Worm (Caenorhabditis elegans): ENCODE measurements around the gene C10A4.7.

ce11 chrX:7393167-7393566 is 22.2 kb downstream of the C10A4.7 start, which contains the start of gene gad-2:
- no peak for TF ChIP-seq T26A8.4 (GFP tag; IDR thresholded peaks at IDR 0.05)
- TF ChIP-seq spr-3 (GFP tag; optimal IDR thresholded peaks at IDR 0.05): no peak
- no peak for TF ChIP-seq fos-1 (tag; optimal IDR thresholded peaks at IDR 0.05)
- TF ChIP-seq madf-5 (GFP tag; IDR thresholded peaks at IDR 0.05): no peak
- TF ChIP-seq vab-7 (GFP tag; IDR thresholded peaks at IDR 0.05): no peak
- no peak for TF ChIP-seq ztf-11 (tag; optimal IDR thresholded peaks at IDR 0.05)
- no peak for TF ChIP-seq unc-62 (GFP tag; optimal IDR thresholded peaks at IDR 0.05 in 1 of 2)
- TF ChIP-seq unc-62 (tag; optimal IDR thresholded peaks at IDR 0.05): no peak
- TF ChIP-seq zag-1 (tag; optimal IDR thresholded peaks at IDR 0.05): no peak
- TF ChIP-seq lsy-2 (tag; optimal IDR thresholded peaks at IDR 0.05): no peak
- no peak for TF ChIP-seq nhr-10 (tag; optimal IDR thresholded peaks at IDR 0.05)
- TF ChIP-seq daf-16 (GFP tag; optimal IDR thresholded peaks at IDR 0.05): no peak
- TF ChIP-seq daf-16 (tag; optimal IDR thresholded peaks at IDR 0.05): no peak
- TF ChIP-seq daf-12 (tag; optimal IDR thresholded peaks at IDR 0.05): no peak

All from whole organism, L4 larva.